Worm (Caenorhabditis elegans) whole organism, L1 larva: ENCODE results near the gene npr-17.
"Not testable (repeated sequence)": the region's sequence is repeated elsewhere in the genome, so short reads cannot be mapped to it uniquely, and the experiment has no call there.

Experiments used
- C16A3.4 ChIP-seq: fragments of 150-350 bp; optimal IDR thresholded peaks from 2 replicates; lab custom pipeline; 2014; ENCODE audit warnings: missing biosample characterization, missing genetic modification characterization
- C34B4.2 ChIP-seq: sonication (generic microtip); optimal IDR thresholded peaks from 2 replicates; lab custom pipeline; 2017; ENCODE audit warnings: mild to moderate bottlenecking, missing genetic modification characterization, missing compliant biosample characterization
- F16B12.6 ChIP-seq: fragments of 150-350 bp; optimal IDR thresholded peaks from 2 replicates; lab custom pipeline; 2014; ENCODE audit warnings: missing biosample characterization, missing genetic modification characterization
- Y116A8C.19 ChIP-seq: sonication (generic microtip); optimal IDR thresholded peaks from 2 replicates; lab custom pipeline; 2016; ENCODE audit warnings: missing compliant biosample characterization, missing genetic modification characterization, borderline replicate concordance
- aha-1 ChIP-seq: fragments of 150-350 bp; optimal IDR thresholded peaks from 2 replicates; lab custom pipeline; 2014; ENCODE audit warnings: missing biosample characterization, missing genetic modification characterization
- aly-2 ChIP-seq: fragments of 150-350 bp; optimal IDR thresholded peaks from 2 replicates; lab custom pipeline; 2014; ENCODE audit warnings: missing biosample characterization, missing genetic modification characterization
- blmp-1 ChIP-seq: fragments of 150-350 bp; optimal IDR thresholded peaks from 2 replicates; lab custom pipeline; 2014; ENCODE audit warnings: missing biosample characterization, missing genetic modification characterization
- ceh-8 ChIP-seq: fragments of 200-800 bp; sonication (Bioruptor generic); optimal IDR thresholded peaks from 2 replicates; lab custom pipeline; 2018; ENCODE audit warnings: mild to moderate bottlenecking, missing genetic modification characterization, moderate library complexity, missing compliant biosample characterization
- dpl-1 ChIP-seq, 3 experiments: fragments of 150-350 bp in 2 of 3; sonication (generic microtip) in 1 of 3; optimal IDR thresholded peaks; 2 replicates each; lab custom pipeline; 2014 to 2017; ENCODE audit warnings: missing biosample characterization in 3 of 3, missing genetic modification characterization in 3 of 3, missing genetic modification reagents in 3 of 3
- dsc-1 ChIP-seq: sonication (generic microtip); optimal IDR thresholded peaks from 2 replicates; lab custom pipeline; 2016; ENCODE audit warnings: mild to moderate bottlenecking, missing genetic modification characterization, missing compliant biosample characterization
- efl-1 ChIP-seq, 4 experiments: fragments of 150-350 bp; optimal IDR thresholded peaks in 3 of 4; peaks in 1 of 4; 1 replicate in 1 of 4; 2 replicates in 3 of 4; lab custom pipeline; 2014; ENCODE audit warnings: missing biosample characterization in 2 of 4, missing genetic modification characterization in 2 of 4, missing genetic modification reagents in 2 of 4
- efl-3 ChIP-seq: fragments of 200-800 bp; sonication (Bioruptor generic); optimal IDR thresholded peaks from 2 replicates; lab custom pipeline; 2018; ENCODE audit warnings: mild to moderate bottlenecking, missing genetic modification characterization, missing compliant biosample characterization
- ets-5 ChIP-seq: fragments of 200-800 bp; sonication (Bioruptor generic); IDR thresholded peaks from 2 replicates; pipeline ENCODE4 v1.3.6; 2022; ENCODE audit warnings: missing genetic modification characterization, missing compliant biosample characterization
- fkh-8 ChIP-seq: sonication (generic microtip); optimal IDR thresholded peaks from 2 replicates; lab custom pipeline; 2016; ENCODE audit warnings: mild to moderate bottlenecking, missing genetic modification characterization, missing compliant biosample characterization
- grh-1 ChIP-seq: fragments of 200-800 bp; sonication (Bioruptor generic); IDR thresholded peaks from 2 replicates; pipeline ENCODE4 v1.3.6; 2022; ENCODE audit warnings: missing genetic modification reagents, missing genetic modification characterization, missing compliant biosample characterization
- hlh-4 ChIP-seq: sonication (generic microtip); optimal IDR thresholded peaks from 2 replicates; lab custom pipeline; 2016; ENCODE audit warnings: mild to moderate bottlenecking, missing genetic modification characterization, missing compliant biosample characterization
- hpl-2 ChIP-seq: fragments of 150-350 bp; optimal IDR thresholded peaks from 2 replicates; lab custom pipeline; 2014; ENCODE audit warnings: missing biosample characterization, missing genetic modification reagents, missing genetic modification characterization
- irx-1 ChIP-seq: sonication (generic microtip); optimal IDR thresholded peaks from 2 replicates; lab custom pipeline; 2016; ENCODE audit warnings: missing genetic modification characterization, missing compliant biosample characterization
- isw-1 ChIP-seq: fragments of 200-800 bp; sonication (Bioruptor generic); IDR thresholded peaks from 2 replicates; pipeline ENCODE4 v1.3.6; 2022; ENCODE audit warnings: missing genetic modification characterization, missing compliant biosample characterization
- lin-14 ChIP-seq: fragments of 200-800 bp; sonication (Bioruptor generic); optimal IDR thresholded peaks from 2 replicates; lab custom pipeline; 2018; ENCODE audit warnings: mild to moderate bottlenecking, missing genetic modification characterization, moderate library complexity, missing compliant biosample characterization
- lir-3 ChIP-seq: sonication (generic microtip); optimal IDR thresholded peaks from 2 replicates; lab custom pipeline; 2016; ENCODE audit warnings: mild to moderate bottlenecking, missing genetic modification characterization, moderate library complexity, missing compliant biosample characterization; ENCODE audit not compliant: poor library complexity
- lsy-2 ChIP-seq, 2 experiments: fragments of 150-350 bp; optimal IDR thresholded peaks; 2 replicates each; lab custom pipeline; 2014; ENCODE audit warnings: missing biosample characterization in 2 of 2, missing genetic modification characterization in 2 of 2
- mep-1 ChIP-seq: fragments of 150-350 bp; optimal IDR thresholded peaks from 2 replicates; lab custom pipeline; 2014; ENCODE audit warnings: missing biosample characterization, missing genetic modification characterization
- nhr-11 ChIP-seq: fragments of 150-350 bp; optimal IDR thresholded peaks from 2 replicates; lab custom pipeline; 2014; ENCODE audit warnings: missing biosample characterization, missing genetic modification characterization
- nhr-19 ChIP-seq: fragments of 200-800 bp; sonication (Bioruptor generic); conservative IDR thresholded peaks from 2 replicates; pipeline ENCODE4 v1.3.6; 2022; ENCODE audit warnings: missing genetic modification characterization, missing compliant biosample characterization
- nhr-47 ChIP-seq: sonication (generic microtip); optimal IDR thresholded peaks from 2 replicates; lab custom pipeline; 2016; ENCODE audit warnings: mild to moderate bottlenecking, missing genetic modification characterization, moderate library complexity, missing compliant biosample characterization
- nhr-71 ChIP-seq: sonication (generic microtip); optimal IDR thresholded peaks from 2 replicates; lab custom pipeline; 2016; ENCODE audit warnings: mild to moderate bottlenecking, missing genetic modification characterization, moderate library complexity, missing compliant biosample characterization
- nhr-84 ChIP-seq: sonication (generic microtip); optimal IDR thresholded peaks from 2 replicates; lab custom pipeline; 2017; ENCODE audit warnings: missing biosample characterization, missing genetic modification characterization
- pag-3 ChIP-seq: sonication (generic microtip); optimal IDR thresholded peaks from 2 replicates; lab custom pipeline; 2017; ENCODE audit warnings: missing genetic modification characterization, mild to moderate bottlenecking, missing compliant biosample characterization, antibody characterized with exemption, borderline replicate concordance; ENCODE audit not compliant: insufficient read depth
- swsn-7 ChIP-seq: sonication (generic microtip); optimal IDR thresholded peaks from 2 replicates; lab custom pipeline; 2016; ENCODE audit warnings: missing genetic modification characterization, missing compliant biosample characterization
- unc-30 ChIP-seq: sonication (generic microtip); optimal IDR thresholded peaks from 2 replicates; lab custom pipeline; 2017; ENCODE audit warnings: missing biosample characterization, missing genetic modification characterization
- unc-86 ChIP-seq: sonication (generic microtip); optimal IDR thresholded peaks from 2 replicates; lab custom pipeline; 2016; ENCODE audit warnings: missing genetic modification characterization, missing compliant biosample characterization
- zip-4 ChIP-seq: fragments of 200-800 bp; sonication (Bioruptor generic); optimal IDR thresholded peaks from 2 replicates; lab custom pipeline; 2018; ENCODE audit warnings: mild to moderate bottlenecking, missing genetic modification characterization, moderate library complexity, missing compliant biosample characterization
- ztf-11 ChIP-seq, 2 experiments: sonication (generic microtip); optimal IDR thresholded peaks; 2 replicates each; lab custom pipeline; 2016 to 2017; ENCODE audit warnings: missing genetic modification characterization in 2 of 2, missing biosample characterization in 1 of 2, missing compliant biosample characterization in 1 of 2

npr-17 gene

ce11 chrIII:7972061-7972460 lies 24.2 kb downstream of the npr-17 start, which contains the start of gene F54H12.5:
Gene F54H12.5, minus strand, starts transcription at chrIII:7972161.
- TF ChIP-seq lsy-2 (tag; optimal IDR thresholded peaks at IDR 0.05; lab: Kevin White, UChicago) (peak in 1 of 2 experiments; percentile 29), nhr-71 (peak; percentile 5), F16B12.6 (tag; lab: Kevin White, UChicago) (no peak)

- TF ChIP-seq lin-14 (GFP tag; lab: Kevin White, UChicago) (no peak), unc-30 (tag; lab: Kevin White, UChicago) (no peak), C16A3.4 (tag; lab: Kevin White, UChicago) (no peak), hpl-2 (GFP tag; lab: Kevin White, UChicago) (no peak), efl-3 (GFP tag; lab: Kevin White, UChicago) (no peak), ceh-8 (GFP tag; lab: Kevin White, UChicago) (no peak), Y116A8C.19 (tag; lab: Kevin White, UChicago) (no peak), pag-3 (tag; lab: Kevin White, UChicago) (no peak), irx-1 (tag; lab: Kevin White, UChicago) (no peak), aha-1 (tag; lab: Kevin White, UChicago) (no peak), F16B12.6 (tag; lab: Kevin White, UChicago) (no peak), fkh-8 (tag; lab: Kevin White, UChicago) (no peak), nhr-11 (tag; lab: Kevin White, UChicago) (no peak), grh-1 (no peak), ztf-11 (tag; optimal IDR thresholded peaks at IDR 0.05; lab: Kevin White, UChicago) (no peak), isw-1 (GFP tag; lab: Robert Waterston, UW) (no peak)
These were observed 27.1 kb downstream of the npr-17 start, which contains the start of the genes F54H12.8 and F54H12.7 for ce11 chrIII:7969121-7969520. Gene F54H12.8, minus strand, starts transcription at chrIII:7969221. Gene F54H12.7, plus strand, starts transcription at chrIII:7969349.

ce11 chrIII:7965946-7966692 lies 30.1 kb downstream of the npr-17 start:
- TF ChIP-seq dsc-1 (tag; lab: Kevin White, UChicago) = peak; percentile 35
- 0 out of 2 replicates have a peak, but pooled peaks have one; percentile 18 for TF ChIP-seq nhr-19 (GFP tag; lab: Robert Waterston, UW)

- TF ChIP-seq dpl-1 (GFP tag; optimal IDR thresholded peaks at IDR 0.05; lab: Kevin White, UChicago); nhr-84 (tag; lab: Kevin White, UChicago); pag-3 (tag; lab: Kevin White, UChicago): not testable (repeated sequence)
These were observed 32.0 kb downstream of the npr-17 start, which contains the start of gene F54H12.2 for ce11 chrIII:7964281-7964680. Gene F54H12.2, plus strand, starts transcription at chrIII:7964581.

ce11 chrIII:7962641-7963040 lies 33.6 kb downstream of the npr-17 start, which contains the start of gene F54H12.4:
Gene F54H12.4, minus strand, starts transcription at chrIII:7962741.
- TF ChIP-seq hlh-4; nhr-11 (tag; lab: Kevin White, UChicago); C34B4.2 (tag; lab: Kevin White, UChicago): not testable (repeated sequence)

ce11 chrIII:7958922-7959609 lies 37.2 kb downstream of the npr-17 start, which contains the start of gene F54H12.10:
Gene F54H12.10, minus strand, starts transcription at chrIII:7958972.
- TF ChIP-seq dsc-1 (tag; lab: Kevin White, UChicago) (peak; percentile 8), nhr-19 (GFP tag; lab: Robert Waterston, UW) (peak; percentile 33; the same call in 1 of the 2 replicates)

- TF ChIP-seq ets-5 (no peak), efl-1 (optimal IDR thresholded peaks at IDR 0.05; lab: Kevin White, UChicago) (peak; percentile 48 to 62), efl-1 (GFP tag; optimal IDR thresholded peaks at IDR 0.05 in 1 of 2; lab: Kevin White, UChicago) (peak in 1 of 2 experiments; percentile 83), aly-2 (tag; lab: Kevin White, UChicago) (no peak), mep-1 (tag; lab: Kevin White, UChicago) (peak; percentile 28), zip-4 (GFP tag; lab: Kevin White, UChicago) (no peak), lsy-2 (tag; optimal IDR thresholded peaks at IDR 0.05; lab: Kevin White, UChicago) (peak; percentile 0 to 34), isw-1 (GFP tag; lab: Robert Waterston, UW) (no peak), unc-86 (tag; lab: Kevin White, UChicago) (no peak), ztf-11 (tag; optimal IDR thresholded peaks at IDR 0.05; lab: Kevin White, UChicago) (no peak), nhr-47 (tag; lab: Kevin White, UChicago) (no peak), lir-3 (no peak), fkh-8 (tag; lab: Kevin White, UChicago) (no peak), swsn-7 (tag; lab: Kevin White, UChicago) (peak; percentile 11), blmp-1 (peak; percentile 2)
These were observed 38.2 kb downstream of the npr-17 start, which contains the start of gene C29E4.11 for ce11 chrIII:7958085-7958484. Gene C29E4.11, minus strand, starts transcription at chrIII:7958114.
